Worm (Caenorhabditis elegans): ENCODE measurements around the gene C11G10.1.

Gene C11G10.1

ce11 chrX:15158699-15159312 is at the start of gene C11G10.1:
Gene C11G10.1 (minus strand): TSS chrX:15158749.
- TF ChIP-seq unc-62 (GFP tag; optimal IDR thresholded peaks at IDR 0.05), result no peak

ce11 chrX:15200720-15201119 is 42.2 kb upstream of the C11G10.1 start:
- no peak for TF ChIP-seq unc-62 (GFP tag; optimal IDR thresholded peaks at IDR 0.05)

ce11 chrX:15200146-15200545 is 41.6 kb upstream of the C11G10.1 start:
- TF ChIP-seq unc-62 (GFP tag; optimal IDR thresholded peaks at IDR 0.05), result no peak

DNA sequence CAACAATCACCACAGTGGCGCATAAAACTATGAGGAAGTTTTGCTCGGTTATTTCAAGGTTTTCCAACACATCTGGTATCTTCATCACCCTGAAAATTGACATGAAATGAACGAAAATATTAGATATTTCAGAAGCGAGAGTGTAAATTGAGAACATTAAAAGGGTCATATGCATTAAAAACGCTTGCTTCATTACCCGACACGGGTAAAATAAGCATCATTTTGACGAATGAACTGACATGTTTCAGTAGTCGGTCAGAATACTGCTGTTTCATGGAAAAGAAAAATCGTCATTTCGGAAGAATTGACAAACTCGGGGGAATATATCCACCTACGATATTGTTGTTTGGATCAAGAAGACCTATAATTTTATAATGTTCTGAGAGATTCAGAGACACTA is 40.5 kb upstream of the C11G10.1 start, which contains the start of gene snt-7:
Gene snt-7, minus strand, starts transcription at position 101 of the 400 bp plus-strand sequence.
- TF ChIP-seq unc-62 (GFP tag; optimal IDR thresholded peaks at IDR 0.05), result no peak

DNA sequence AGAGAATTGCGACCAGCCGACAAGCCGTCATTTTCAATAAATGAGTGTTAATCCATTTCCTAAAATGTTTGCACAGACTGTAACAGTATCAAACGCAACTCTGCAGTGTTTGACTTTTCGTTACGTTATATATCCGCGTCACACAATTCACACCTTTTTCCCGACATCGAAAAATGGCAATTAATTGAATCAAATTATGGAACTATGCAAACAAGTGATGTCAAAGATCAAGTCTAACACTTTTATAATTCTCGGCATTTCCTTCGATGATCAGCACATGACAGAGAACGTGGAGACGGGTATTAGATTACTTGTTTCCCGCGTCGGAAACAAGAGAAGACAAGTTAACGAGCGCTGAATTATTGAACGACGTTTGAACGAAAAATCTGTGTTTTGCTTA is 35.7 kb upstream of the C11G10.1 start, which contains the start of gene phat-6:
Gene phat-6, minus strand, starts transcription at position 101 of the 400 bp plus-strand sequence.
- no peak for TF ChIP-seq unc-62 (GFP tag; optimal IDR thresholded peaks at IDR 0.05)

DNA sequence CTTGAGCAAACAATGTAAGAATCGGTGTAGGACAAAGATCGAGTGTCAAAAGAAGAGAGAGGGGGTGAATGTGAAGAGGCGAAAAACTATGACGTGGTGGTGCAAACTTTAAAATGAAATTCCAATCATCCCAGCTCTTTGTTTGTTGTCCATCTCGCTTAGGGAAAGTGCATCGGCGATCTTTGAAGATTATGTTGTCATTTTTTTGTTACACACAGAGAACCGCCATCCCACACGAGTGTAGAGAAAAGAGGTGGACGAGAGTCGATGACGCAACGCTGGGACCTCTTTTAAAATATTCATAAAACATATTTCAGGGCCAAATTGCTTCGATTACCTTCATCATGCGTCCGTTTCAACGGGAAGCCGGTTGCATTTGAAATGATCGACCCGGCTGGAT is 32.8 kb upstream of the C11G10.1 start:
- no peak for TF ChIP-seq unc-62 (GFP tag; optimal IDR thresholded peaks at IDR 0.05)

ce11 chrX:15189823-15190222 is 31.3 kb upstream of the C11G10.1 start, which contains the start of gene T10B10.4:
Gene T10B10.4 (plus strand): TSS chrX:15190123.
- TF ChIP-seq unc-62 (GFP tag; optimal IDR thresholded peaks at IDR 0.05), result no peak

ce11 chrX:15188986-15189675 is 30.6 kb upstream of the C11G10.1 start:
- TF ChIP-seq unc-62 (GFP tag; optimal IDR thresholded peaks at IDR 0.05), result no peak

ce11 chrX:15188510-15188909 is 30.0 kb upstream of the C11G10.1 start:
- no peak for TF ChIP-seq unc-62 (GFP tag; optimal IDR thresholded peaks at IDR 0.05)

- no peak for TF ChIP-seq unc-62 (GFP tag; optimal IDR thresholded peaks at IDR 0.05)
These were observed 22.9 kb upstream of the C11G10.1 start, which contains the start of gene pkhm-2 for ce11 chrX:15181454-15181853. Gene pkhm-2 (minus strand): TSS chrX:15181465.

ce11 chrX:15176431-15176911 is 17.9 kb upstream of the C11G10.1 start, which contains the start of gene col-41:
Gene col-41 (minus strand): TSS chrX:15176481.
- TF ChIP-seq unc-62 (GFP tag; optimal IDR thresholded peaks at IDR 0.05), result no peak

ce11 chrX:15175211-15175610 is 16.7 kb upstream of the C11G10.1 start:
- TF ChIP-seq unc-62 (GFP tag; optimal IDR thresholded peaks at IDR 0.05), result no peak

- TF ChIP-seq unc-62 (GFP tag; optimal IDR thresholded peaks at IDR 0.05), result no peak
These were observed 14.9 kb upstream of the C11G10.1 start, which contains the start of gene ucr-2.2 for ce11 chrX:15173303-15173904. Gene ucr-2.2 (plus strand): TSS chrX:15173904.

- TF ChIP-seq unc-62 (GFP tag; optimal IDR thresholded peaks at IDR 0.05), result no peak
These were observed 12.4 kb upstream of the C11G10.1 start for ce11 chrX:15170958-15171357.

DNA sequence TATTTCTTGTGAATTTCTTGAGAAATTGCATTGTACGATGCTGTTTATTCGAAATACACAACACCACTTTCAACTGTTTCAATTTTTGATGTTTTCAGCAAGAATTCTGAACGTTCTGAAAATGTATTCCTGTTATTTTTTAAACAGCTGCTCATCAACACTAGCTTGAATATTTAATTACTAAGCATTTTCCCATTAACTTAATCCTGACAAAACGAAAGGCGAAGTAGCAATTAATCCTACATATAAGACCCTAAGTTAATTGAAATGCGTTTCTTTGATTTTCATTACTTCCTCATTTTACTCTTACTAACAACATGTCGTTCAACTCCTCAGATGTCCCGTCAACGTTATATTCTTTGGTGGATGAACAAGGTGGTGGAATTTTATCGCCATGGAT is 9.9 kb upstream of the C11G10.1 start, which contains the start of gene ocr-3:
Gene ocr-3, plus strand, starts transcription at position 301 of the 400 bp plus-strand sequence.
- no peak for TF ChIP-seq unc-62 (GFP tag; optimal IDR thresholded peaks at IDR 0.05)

ce11 chrX:15167692-15168091 is 9.1 kb upstream of the C11G10.1 start:
- no peak for TF ChIP-seq unc-62 (GFP tag; optimal IDR thresholded peaks at IDR 0.05)

All from whole organism, dauer.